Worm (Caenorhabditis elegans) whole organism, mixed stage, embryonic: ENCODE results near the gene ZK455.5.

Source experiments
- M03D4.4 ChIP-seq: sonication (generic microtip); optimal IDR thresholded peaks from 2 replicates; lab custom pipeline; 2017; ENCODE audit warnings: mild to moderate bottlenecking, missing genetic modification characterization, missing compliant biosample characterization
- bed-3 ChIP-seq: fragments of 200-800 bp; sonication (Bioruptor generic); optimal IDR thresholded peaks from 3 replicates; lab custom pipeline; 2018; ENCODE audit warnings: mild to moderate bottlenecking, missing genetic modification characterization, moderate library complexity, missing compliant biosample characterization
- blmp-1 ChIP-seq: fragments of 150-350 bp; optimal IDR thresholded peaks from 2 replicates; lab custom pipeline; 2014; ENCODE audit warnings: missing biosample characterization, missing genetic modification characterization
- ceh-39 ChIP-seq: fragments of 150-350 bp; optimal IDR thresholded peaks from 2 replicates; lab custom pipeline; 2014; ENCODE audit warnings: missing biosample characterization, missing genetic modification characterization
- ces-1 ChIP-seq: fragments of 150-350 bp; optimal IDR thresholded peaks from 2 replicates; lab custom pipeline; 2014; ENCODE audit warnings: missing biosample characterization, missing genetic modification reagents, missing genetic modification characterization
- cnd-1 ChIP-seq: fragments of 200-800 bp; sonication (Bioruptor generic); optimal IDR thresholded peaks from 2 replicates; lab custom pipeline; 2018; ENCODE audit warnings: mild to moderate bottlenecking, missing genetic modification characterization, missing compliant biosample characterization
- elt-3 ChIP-seq: fragments of 150-350 bp; optimal IDR thresholded peaks from 2 replicates; lab custom pipeline; 2014; ENCODE audit warnings: missing biosample characterization, missing genetic modification characterization
- flh-1 ChIP-seq: fragments of 200-800 bp; sonication (Bioruptor generic); optimal IDR thresholded peaks from 2 replicates; lab custom pipeline; 2018; ENCODE audit warnings: mild to moderate bottlenecking, missing genetic modification characterization, moderate library complexity, missing compliant biosample characterization
- lsy-2 ChIP-seq: fragments of 150-350 bp; optimal IDR thresholded peaks from 2 replicates; lab custom pipeline; 2014; ENCODE audit warnings: missing biosample characterization, missing genetic modification characterization
- nhr-12 ChIP-seq: fragments of 150-350 bp; optimal IDR thresholded peaks from 2 replicates; lab custom pipeline; 2014; ENCODE audit warnings: missing biosample characterization, missing genetic modification characterization
- nhr-28 ChIP-seq: fragments of 150-350 bp; optimal IDR thresholded peaks from 2 replicates; lab custom pipeline; 2014; ENCODE audit warnings: missing biosample characterization, missing genetic modification characterization
- nhr-76 ChIP-seq: sonication (generic microtip); optimal IDR thresholded peaks from 2 replicates; lab custom pipeline; 2017; ENCODE audit warnings: missing biosample characterization, missing genetic modification characterization
- pha-4 ChIP-seq: fragments of 150-350 bp; optimal IDR thresholded peaks from 2 replicates; lab custom pipeline; 2018; ENCODE audit warnings: missing biosample characterization, missing genetic modification reagents, missing genetic modification characterization
- snpc-4 ChIP-seq: fragments of 150-350 bp; optimal IDR thresholded peaks from 2 replicates; lab custom pipeline; 2014; ENCODE audit warnings: missing biosample characterization, missing genetic modification characterization
- sptf-1 ChIP-seq: sonication (generic microtip); optimal IDR thresholded peaks from 2 replicates; lab custom pipeline; 2017; ENCODE audit warnings: mild to moderate bottlenecking, missing genetic modification characterization, moderate library complexity, missing compliant biosample characterization
- unc-62 ChIP-seq: fragments of 150-350 bp; optimal IDR thresholded peaks from 2 replicates; lab custom pipeline; 2014; ENCODE audit warnings: missing biosample characterization, missing genetic modification reagents, missing genetic modification characterization
- zip-8 ChIP-seq: fragments of 150-350 bp; optimal IDR thresholded peaks from 2 replicates; lab custom pipeline; 2014; ENCODE audit warnings: missing biosample characterization, missing genetic modification characterization

Gene ZK455.5

DNA sequence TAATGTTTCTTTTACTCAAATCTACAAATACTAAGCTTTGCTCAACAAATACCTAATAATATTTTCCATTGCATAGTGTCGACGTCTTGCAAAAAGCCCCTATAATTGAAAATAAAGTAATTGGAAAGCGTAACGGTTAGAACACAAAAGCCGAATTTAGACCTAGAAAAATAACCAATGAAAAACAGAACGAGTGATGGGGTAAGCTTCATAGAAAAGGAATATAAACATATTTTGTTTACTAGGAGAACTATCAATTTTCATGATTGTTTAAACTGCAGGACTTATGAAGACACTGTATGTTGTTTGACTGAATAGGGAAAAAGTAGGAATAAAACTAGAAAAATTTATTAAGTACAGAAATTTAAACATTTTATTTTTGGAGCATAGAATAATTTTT, 40.5 kb downstream of the ZK455.5 start, which contains the start of gene F38B2.3:
F38B2.3 (minus strand) TSS at position 101 of the 400 bp plus-strand sequence.
- TF ChIP-seq unc-62 (GFP tag; lab: Kevin White, UChicago) = no peak
- TF ChIP-seq bed-3 (GFP tag; lab: Kevin White, UChicago) = no peak
- TF ChIP-seq blmp-1 = no peak
- TF ChIP-seq lsy-2 (tag; lab: Kevin White, UChicago) = no peak

DNA sequence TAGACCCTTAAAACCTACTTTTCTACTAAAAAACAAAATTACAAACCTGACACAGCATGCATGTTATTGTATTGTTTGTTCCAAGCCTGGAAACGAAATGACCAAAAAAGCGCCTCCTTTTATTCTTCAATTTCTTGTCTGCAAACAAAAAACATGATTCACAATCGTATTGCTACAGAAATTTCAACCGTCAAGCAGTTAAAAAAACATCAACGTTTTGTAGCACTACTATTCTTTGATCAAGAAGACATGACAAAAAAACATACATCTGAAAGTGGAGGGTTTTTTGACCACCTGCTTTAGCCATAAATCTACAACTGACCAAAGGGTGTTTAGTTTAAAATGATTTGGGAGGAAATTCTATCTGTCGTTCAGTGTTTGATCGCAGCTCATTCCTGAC, 45.6 kb downstream of the ZK455.5 start, which contains the start of gene F38B2.6:
F38B2.6 (minus strand) TSS at position 101 of the 400 bp plus-strand sequence.
- TF ChIP-seq nhr-28 (tag; lab: Kevin White, UChicago) = no peak
- TF ChIP-seq elt-3 = no peak
- no peak for TF ChIP-seq ceh-39
- TF ChIP-seq nhr-12 = no peak
- no peak for TF ChIP-seq unc-62 (GFP tag; lab: Kevin White, UChicago)
- TF ChIP-seq ces-1 (GFP tag; lab: Kevin White, UChicago) = no peak
- TF ChIP-seq nhr-76 = no peak
- TF ChIP-seq, all 35 proteins: peak for 0

DNA sequence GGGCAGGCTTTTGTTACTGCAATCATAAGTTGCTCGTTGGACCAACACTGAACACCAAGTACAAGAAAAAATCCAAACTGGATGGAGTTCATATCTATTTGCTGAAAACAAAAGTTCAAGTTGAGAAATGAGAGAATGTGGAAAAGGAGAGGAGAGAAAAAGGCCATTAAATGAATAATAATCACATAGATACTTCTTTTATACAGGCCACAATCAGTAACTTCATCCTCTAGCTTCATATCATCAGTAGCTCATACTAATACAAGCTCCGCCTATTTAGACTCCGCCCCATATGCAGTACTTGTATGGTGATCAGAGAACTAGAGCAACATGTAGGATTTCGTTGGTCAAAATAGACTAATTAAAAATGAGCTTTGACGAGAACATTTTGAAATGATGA, 47.5 kb downstream of the ZK455.5 start, which contains the start of gene F38B2.2:
F38B2.2 (minus strand) TSS at position 101 of the 400 bp plus-strand sequence.
- no peak for TF ChIP-seq nhr-12
- no peak for TF ChIP-seq zip-8 (tag; lab: Kevin White, UChicago)
- no peak for TF ChIP-seq flh-1 (GFP tag; lab: Kevin White, UChicago)
- TF ChIP-seq lsy-2 (tag; lab: Kevin White, UChicago) = no peak
- TF ChIP-seq sptf-1 = no peak
- TF ChIP-seq pha-4 (tag; lab: Kevin White, UChicago) = no peak
- TF ChIP-seq snpc-4 = no peak
- TF ChIP-seq M03D4.4 = no peak
- no peak for TF ChIP-seq cnd-1 (tag; lab: Kevin White, UChicago)
- no peak for TF ChIP-seq ceh-39
